Worm (Caenorhabditis elegans) whole organism, early embryonic: Measurements from ENCODE around the gene T07D3.2.

Source experiments
- B0310.2 ChIP-seq: sonication (generic microtip); optimal IDR thresholded peaks from 2 replicates; lab custom pipeline; 2016; ENCODE audit warnings: mild to moderate bottlenecking, missing genetic modification characterization, missing compliant biosample characterization
- F13C5.2 ChIP-seq: sonication (generic microtip); optimal IDR thresholded peaks from 2 replicates; lab custom pipeline; 2017; ENCODE audit warnings: mild to moderate bottlenecking, missing genetic modification characterization, inconsistent platforms, missing compliant biosample characterization
- ama-1 ChIP-seq: fragments of 150-350 bp; optimal IDR thresholded peaks from 2 replicates; lab custom pipeline; 2014
- ceh-36 ChIP-seq: sonication (generic microtip); optimal IDR thresholded peaks from 2 replicates; lab custom pipeline; 2016; ENCODE audit warnings: missing genetic modification characterization, inconsistent platforms, missing compliant biosample characterization
- flt-1 ChIP-seq: fragments of 200-800 bp; sonication (Bioruptor generic); IDR thresholded peaks from 2 replicates; pipeline ENCODE4 v1.3.6; 2022; ENCODE audit warnings: missing genetic modification characterization, missing compliant biosample characterization
- hmbx-1 ChIP-seq: sonication (generic microtip); optimal IDR thresholded peaks from 2 replicates; lab custom pipeline; 2016; ENCODE audit warnings: mild to moderate bottlenecking, missing genetic modification characterization, missing compliant biosample characterization
- hmg-4 ChIP-seq: fragments of 200-800 bp; sonication (Bioruptor generic); optimal IDR thresholded peaks from 2 replicates; lab custom pipeline; 2018; ENCODE audit warnings: mild to moderate bottlenecking, missing genetic modification characterization, missing compliant biosample characterization
- hnd-1 ChIP-seq: sonication (generic microtip); optimal IDR thresholded peaks from 2 replicates; lab custom pipeline; 2016; ENCODE audit warnings: missing genetic modification characterization, missing compliant biosample characterization
- pes-1 ChIP-seq: fragments of 200-800 bp; sonication (Bioruptor generic); IDR thresholded peaks from 2 replicates; pipeline ENCODE4 v1.3.6; 2022; ENCODE audit warnings: missing genetic modification reagents, missing genetic modification characterization, missing compliant biosample characterization
- scrt-1 ChIP-seq: fragments of 200-800 bp; sonication (Bioruptor generic); IDR thresholded peaks from 2 replicates; pipeline ENCODE4 v1.3.6; 2022; ENCODE audit warnings: missing genetic modification characterization, missing compliant biosample characterization
- tbx-37 ChIP-seq: fragments of 200-800 bp; sonication (Bioruptor generic); conservative IDR thresholded peaks from 2 replicates; pipeline ENCODE4 v1.3.6; 2022; ENCODE audit warnings: missing genetic modification reagents, missing genetic modification characterization, missing compliant biosample characterization
- tra-4 ChIP-seq: sonication (generic microtip); optimal IDR thresholded peaks from 2 replicates; lab custom pipeline; 2017; ENCODE audit warnings: missing genetic modification characterization, missing compliant biosample characterization

DNA sequence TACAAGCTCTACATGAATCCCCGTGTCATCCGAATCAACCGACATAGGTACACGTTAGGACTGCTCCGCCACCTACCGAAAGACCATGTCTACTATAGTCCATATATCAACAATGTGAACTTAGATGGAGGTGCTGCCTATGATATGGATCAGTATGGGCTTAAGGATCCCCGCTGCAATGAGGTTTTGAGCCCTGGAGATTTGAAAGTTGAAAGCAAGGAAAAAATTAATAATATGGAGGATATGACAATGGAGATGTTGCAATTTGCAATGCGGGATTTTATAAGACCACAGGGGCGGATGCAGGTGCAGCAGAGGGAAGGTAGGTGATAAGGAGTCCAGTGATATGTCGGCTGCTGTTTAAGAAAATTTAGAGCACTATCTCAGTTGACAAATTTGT, 32.4 kb upstream of the T07D3.2 start:
- TF ChIP-seq tbx-37 (no peak), hmg-4 (no peak), ama-1 (no peak), hmbx-1 (tag; lab: Kevin White, UChicago) (no peak), flt-1 (GFP tag; lab: Robert Waterston, UW) (no peak), tra-4 (tag; lab: Kevin White, UChicago) (no peak), B0310.2 (tag; lab: Kevin White, UChicago) (no peak), ceh-36 (no peak), F13C5.2 (tag; lab: Kevin White, UChicago) (no peak), scrt-1 (GFP tag; lab: Robert Waterston, UW) (no peak), hnd-1 (tag; lab: Kevin White, UChicago) (no peak), pes-1 (GFP tag; lab: Robert Waterston, UW) (no peak)
